Worm (Caenorhabditis elegans): ENCODE measurements around the gene pst-2.

Gene pst-2

ce11 chrIII:5680141-5680540 is at the start of gene pst-2 (continued):
- TF ChIP-seq let-526 (GFP tag; IDR thresholded peaks at IDR 0.05) (no peak), D2030.7 (GFP tag; IDR thresholded peaks at IDR 0.05) (no peak), aptf-3 (GFP tag; IDR thresholded peaks at IDR 0.05) (no peak), hmg-1.2 (GFP tag; IDR thresholded peaks at IDR 0.05) (0 out of 2 replicates have a peak, but pooled peaks have one; percentile 6), ceh-79 (tag; optimal IDR thresholded peaks at IDR 0.05) (no peak), Y56A3A.18 (GFP tag; IDR thresholded peaks at IDR 0.05) (no peak; the same call in 1 of the 2 replicates), lin-54 (GFP tag; optimal IDR thresholded peaks at IDR 0.05) (peak; percentile 49), ccch-3 (GFP tag; optimal IDR thresholded peaks at IDR 0.05) (no peak), bed-2 (GFP tag; IDR thresholded peaks at IDR 0.05) (no peak), attf-3 (GFP tag; conservative IDR thresholded peaks at IDR 0.05) (no peak), rpc-1 (optimal IDR thresholded peaks at IDR 0.05) (no peak), rpc-1 (tag; optimal IDR thresholded peaks at IDR 0.05) (no peak), madf-3 (GFP tag; IDR thresholded peaks at IDR 0.05) (no peak), attf-5 (GFP tag; optimal IDR thresholded peaks at IDR 0.05) (no peak), pha-4 (tag; optimal IDR thresholded peaks at IDR 0.05) (no peak), T07F8.4 (tag; optimal IDR thresholded peaks at IDR 0.05) (no peak), hrde-1 (tag; optimal IDR thresholded peaks at IDR 0.05; ENCODE audit: borderline replicate concordance) (peak; percentile 74), F23B12.7 (tag; optimal IDR thresholded peaks at IDR 0.05; ENCODE audit: insufficient read depth) (no peak), unc-130 (GFP tag; optimal IDR thresholded peaks at IDR 0.05) (peak; percentile 1), Y67H2A.10 (GFP tag; conservative IDR thresholded peaks at IDR 0.05) (no peak), nfya-2 (GFP tag; IDR thresholded peaks at IDR 0.05) (no peak), F33H1.4 (GFP tag; IDR thresholded peaks at IDR 0.05) (peak; percentile 22; the same call in 1 of the 2 replicates), B0019.2 (GFP tag; conservative IDR thresholded peaks at IDR 0.05) (no peak), atf-7 (tag; optimal IDR thresholded peaks at IDR 0.05) (no peak), rcor-1 (GFP tag; IDR thresholded peaks at IDR 0.05) (peak; percentile 45; the same call in 1 of the 2 replicates), B0261.1 (tag; optimal IDR thresholded peaks at IDR 0.05) (no peak), dox-1 (GFP tag; IDR thresholded peaks at IDR 0.05) (no peak), tlf-1 (GFP tag; optimal IDR thresholded peaks at IDR 0.05) (peak; percentile 27), cebp-1 (GFP tag; IDR thresholded peaks at IDR 0.05) (no peak), cebp-1 (tag; optimal IDR thresholded peaks at IDR 0.05) (no peak)

- peak; percentile 50 for TF ChIP-seq snpc-4 (GFP tag; optimal IDR thresholded peaks at IDR 0.05)
- TF ChIP-seq snpc-4 (tag; optimal IDR thresholded peaks at IDR 0.05) = peak; percentile 48 to 82 (median 80)
- no peak for TF ChIP-seq Y79H2A.3 (GFP tag; conservative IDR thresholded peaks at IDR 0.05)
- TF ChIP-seq nhr-179 (tag; optimal IDR thresholded peaks at IDR 0.05) = no peak
- TF ChIP-seq nfyb-1 (GFP tag; IDR thresholded peaks at IDR 0.05) = 0 out of 2 replicates have a peak, but pooled peaks have one; percentile 35
- peak in 1 of 3 experiments; percentile 10 for TF ChIP-seq lin-35 (GFP tag; optimal IDR thresholded peaks at IDR 0.05)
- no peak for TF ChIP-seq C17E4.6 (GFP tag; IDR thresholded peaks at IDR 0.05)
Measured at ce11 chrIII:5632426-5632976, 47.7 kb upstream of the pst-2 start.

- no peak for TF ChIP-seq Y67H2A.10 (GFP tag; conservative IDR thresholded peaks at IDR 0.05)
- no peak for TF ChIP-seq bed-2 (GFP tag; IDR thresholded peaks at IDR 0.05)
- TF ChIP-seq F37B4.10 (GFP tag; IDR thresholded peaks at IDR 0.05) = no peak
- TF ChIP-seq him-1 (tag; optimal IDR thresholded peaks at IDR 0.05) = no peak
- TF ChIP-seq nfya-2 (GFP tag; IDR thresholded peaks at IDR 0.05) = no peak
- TF ChIP-seq B0261.1 (tag; optimal IDR thresholded peaks at IDR 0.05) = no peak
- TF ChIP-seq ceh-79 (tag; optimal IDR thresholded peaks at IDR 0.05) = no peak
- no peak for TF ChIP-seq ceh-100 (GFP tag; IDR thresholded peaks at IDR 0.05)
- TF ChIP-seq madf-10 (tag; optimal IDR thresholded peaks at IDR 0.05) = no peak
- TF ChIP-seq egrh-3 (GFP tag; IDR thresholded peaks at IDR 0.05) = no peak
- no peak for TF ChIP-seq pbrm-1 (GFP tag; IDR thresholded peaks at IDR 0.05)
- no peak for TF ChIP-seq F57A8.1 (GFP tag; optimal IDR thresholded peaks at IDR 0.05)
- no peak for TF ChIP-seq tbx-9 (tag; optimal IDR thresholded peaks at IDR 0.05; ENCODE audit: borderline replicate concordance)
- TF ChIP-seq F52B5.7 (tag; optimal IDR thresholded peaks at IDR 0.05) = no peak
Measured at ce11 chrIII:5634509-5634908, 45.7 kb upstream of the pst-2 start.
